Worm (Caenorhabditis elegans): Measurements from ENCODE around the gene fbxa-171.

The fbxa-171 gene

ce11 chrV:17513831-17514230 is 52.0 kb downstream of the fbxa-171 start (continued):
- TF ChIP-seq F49E8.2 (tag; optimal IDR thresholded peaks at IDR 0.05; ENCODE audit: insufficient read depth) (no peak), rec-8 (tag; optimal IDR thresholded peaks at IDR 0.05) (no peak), ztf-18 (tag; optimal IDR thresholded peaks at IDR 0.05) (peak; percentile 25), lin-35 (GFP tag; optimal IDR thresholded peaks at IDR 0.05) (no peak), aptf-3 (GFP tag; IDR thresholded peaks at IDR 0.05) (no peak), Y95B8A.8 (GFP tag; IDR thresholded peaks at IDR 0.05) (no peak), pha-4 (tag; optimal IDR thresholded peaks at IDR 0.05) (no peak), snpc-1.3 (tag; optimal IDR thresholded peaks at IDR 0.05; ENCODE audit: insufficient read depth) (no peak), F55B11.4 (tag; optimal IDR thresholded peaks at IDR 0.05; ENCODE audit: borderline replicate concordance, insufficient read depth) (no peak), madf-6 (GFP tag; IDR thresholded peaks at IDR 0.05) (0 out of 2 replicates have a peak, but pooled peaks have one; percentile 27), lag-1 (GFP tag; IDR thresholded peaks at IDR 0.05) (no peak), somi-1 (GFP tag; optimal IDR thresholded peaks at IDR 0.05) (no peak), snpc-3.4 (tag; optimal IDR thresholded peaks at IDR 0.05) (no peak), athp-1 (tag; optimal IDR thresholded peaks at IDR 0.05) (no peak), B0035.1 (tag; optimal IDR thresholded peaks at IDR 0.05) (no peak), sptf-2 (GFP tag; optimal IDR thresholded peaks at IDR 0.05) (no peak), repo-1 (tag; optimal IDR thresholded peaks at IDR 0.05) (no peak), tbx-9 (tag; optimal IDR thresholded peaks at IDR 0.05; ENCODE audit: borderline replicate concordance) (no peak), atf-7 (tag; optimal IDR thresholded peaks at IDR 0.05) (no peak), madf-3 (GFP tag; IDR thresholded peaks at IDR 0.05) (no peak), ZK185.1 (tag; optimal IDR thresholded peaks at IDR 0.05; ENCODE audit: poor library complexity, severe bottlenecking) (no peak), ekl-4 (GFP tag; IDR thresholded peaks at IDR 0.05) (no peak), mxl-1 (tag; optimal IDR thresholded peaks at IDR 0.05) (no peak), F33H1.4 (GFP tag; IDR thresholded peaks at IDR 0.05) (no peak), snpc-4 (GFP tag; optimal IDR thresholded peaks at IDR 0.05) (no peak), snpc-4 (tag; optimal IDR thresholded peaks at IDR 0.05) (no peak), him-1 (tag; optimal IDR thresholded peaks at IDR 0.05) (no peak), tbp1 (GFP tag; optimal IDR thresholded peaks at IDR 0.05) (peak; percentile 73), zim-3 (tag; optimal IDR thresholded peaks at IDR 0.05) (no peak), K12H6.12 (tag; optimal IDR thresholded peaks at IDR 0.05) (no peak), ccch-3 (GFP tag; optimal IDR thresholded peaks at IDR 0.05) (no peak), ceh-40 (GFP tag; IDR thresholded peaks at IDR 0.05) (no peak), F22D6.2 (tag; optimal IDR thresholded peaks at IDR 0.05) (no peak), lin-26 (GFP tag; IDR thresholded peaks at IDR 0.05) (peak; percentile 64; the same call in 1 of the 2 replicates), F37B4.10 (GFP tag; IDR thresholded peaks at IDR 0.05) (no peak), T26A5.8 (tag; optimal IDR thresholded peaks at IDR 0.05) (no peak), mes-4 (tag; optimal IDR thresholded peaks at IDR 0.05) (no peak), F10E7.11 (tag; optimal IDR thresholded peaks at IDR 0.05) (no peak), K11D2.4 (GFP tag; IDR thresholded peaks at IDR 0.05) (no peak), snpc-1.1 (tag; optimal IDR thresholded peaks at IDR 0.05; ENCODE audit: insufficient read depth) (no peak)
